Worm (Caenorhabditis elegans) whole organism, L1 larva: ENCODE results near the gene cnnm-3.
A peak's percentile ranks its signal among the peaks of the same experiment; 100 is the strongest.

ENCODE experiments used
- lin-14 ChIP-seq: fragments of 200-800 bp; sonication (Bioruptor generic); optimal IDR thresholded peaks from 2 replicates; lab custom pipeline; 2018; ENCODE audit warnings: mild to moderate bottlenecking, missing genetic modification characterization, moderate library complexity, missing compliant biosample characterization
- lin-39 ChIP-seq: fragments of 150-350 bp; optimal IDR thresholded peaks from 2 replicates; lab custom pipeline; 2014; ENCODE audit warnings: missing biosample characterization, missing genetic modification reagents, missing genetic modification characterization
- nhr-237 ChIP-seq: fragments of 150-350 bp; optimal IDR thresholded peaks from 2 replicates; lab custom pipeline; 2014; ENCODE audit warnings: missing biosample characterization, missing genetic modification characterization
- nhr-28 ChIP-seq: fragments of 150-350 bp; optimal IDR thresholded peaks from 2 replicates; lab custom pipeline; 2014; ENCODE audit warnings: missing biosample characterization, missing genetic modification characterization
- nhr-90 ChIP-seq: sonication (generic microtip); optimal IDR thresholded peaks from 2 replicates; lab custom pipeline; 2016; ENCODE audit warnings: mild to moderate bottlenecking, missing genetic modification characterization, missing compliant biosample characterization; ENCODE audit not compliant: poor library complexity
- pag-3 ChIP-seq: sonication (generic microtip); optimal IDR thresholded peaks from 2 replicates; lab custom pipeline; 2017; ENCODE audit warnings: missing genetic modification characterization, mild to moderate bottlenecking, missing compliant biosample characterization, antibody characterized with exemption, borderline replicate concordance; ENCODE audit not compliant: insufficient read depth
- unc-86 ChIP-seq: sonication (generic microtip); optimal IDR thresholded peaks from 2 replicates; lab custom pipeline; 2016; ENCODE audit warnings: missing genetic modification characterization, missing compliant biosample characterization

DNA sequence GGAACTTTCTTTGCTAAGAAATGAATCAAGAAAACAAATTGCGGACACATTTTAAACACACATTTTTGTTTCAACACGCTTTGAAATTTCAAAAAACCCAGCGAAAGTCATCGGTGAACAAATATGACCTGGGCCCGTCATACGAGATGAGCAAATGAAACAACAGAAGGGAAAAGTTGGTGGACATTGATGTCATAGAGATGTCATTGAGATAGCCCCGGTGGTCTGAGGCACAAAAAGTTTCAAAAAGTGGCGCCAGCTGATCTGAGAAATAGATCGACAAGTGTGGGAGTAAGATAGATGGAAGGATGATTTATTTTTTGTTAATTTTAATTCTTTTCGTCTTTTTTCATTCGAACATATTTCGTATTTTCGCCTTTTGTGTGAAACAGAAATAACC is 3.0 kb upstream of the cnnm-3 start:
- TF ChIP-seq nhr-90 (tag; lab: Kevin White, UChicago) (no peak), lin-39 (tag; lab: Kevin White, UChicago) (no peak), lin-14 (GFP tag; lab: Kevin White, UChicago) (peak; percentile 20), nhr-237 (tag; lab: Kevin White, UChicago) (no peak), nhr-28 (tag; lab: Kevin White, UChicago) (no peak), pag-3 (tag; lab: Kevin White, UChicago) (no peak), unc-86 (no peak)
